Fruit fly (Drosophila melanogaster) whole organism, embryonic: ENCODE measurements around the gene CG31176.
A peak's percentile ranks its signal among the peaks of the same experiment; 100 is the strongest.

Experiments used
- Adf1 ChIP-seq: fragments of 200-800 bp; sonication (Bioruptor generic); IDR thresholded peaks from 2 replicates; pipeline ENCODE4 v1.3.6; 2022; ENCODE audit warnings: missing biosample characterization, missing genetic modification characterization
- B-H1 ChIP-seq: fragments of 200-800 bp; sonication (Bioruptor generic); IDR thresholded peaks from 3 replicates; pipeline ENCODE4 v1.3.6; 2022; ENCODE audit warnings: missing biosample characterization, missing genetic modification characterization
- Bgb ChIP-seq: fragments of 200-800 bp; sonication (Bioruptor generic); IDR thresholded peaks from 2 replicates; pipeline ENCODE4 v1.3.6; 2022; ENCODE audit warnings: missing biosample characterization, missing genetic modification characterization; ENCODE audit not compliant: partially characterized antibody
- CG10274 ChIP-seq: fragments of 200-800 bp; sonication (Bioruptor generic); optimal IDR thresholded peaks from 3 replicates; lab custom pipeline; 2017; ENCODE audit warnings: missing biosample characterization, mild to moderate bottlenecking, missing genetic modification characterization
- CG11093 ChIP-seq: fragments of 200-800 bp; sonication (Bioruptor generic); IDR thresholded peaks from 3 replicates; pipeline ENCODE4 v1.3.6; 2022; ENCODE audit warnings: missing biosample characterization, missing genetic modification characterization
- CG14667 ChIP-seq: fragments of 200-800 bp; sonication (Bioruptor generic); IDR thresholded peaks from 2 replicates; pipeline ENCODE4 v1.3.6; 2022; ENCODE audit warnings: missing biosample characterization, missing genetic modification characterization
- CG16779 ChIP-seq: fragments of 200-800 bp; sonication (Bioruptor generic); IDR thresholded peaks from 2 replicates; pipeline ENCODE4 v1.3.6; 2022; ENCODE audit warnings: missing biosample characterization, missing genetic modification characterization
- CG16815 ChIP-seq: fragments of 200-800 bp; sonication (Bioruptor generic); optimal IDR thresholded peaks from 3 replicates; lab custom pipeline; 2017; ENCODE audit warnings: missing biosample characterization, mild to moderate bottlenecking, missing genetic modification characterization
- CG16863 ChIP-seq: fragments of 200-800 bp; sonication (Bioruptor generic); optimal IDR thresholded peaks from 3 replicates; lab custom pipeline; 2016; ENCODE audit warnings: missing biosample characterization, missing genetic modification characterization
- CG17186 ChIP-seq: fragments of 200-800 bp; sonication (Bioruptor generic); optimal IDR thresholded peaks from 3 replicates; lab custom pipeline; 2017; ENCODE audit warnings: missing biosample characterization, missing genetic modification reagents, missing genetic modification characterization
- CG17328 ChIP-seq: fragments of 200-800 bp; sonication (Bioruptor generic); IDR thresholded peaks from 2 replicates; pipeline ENCODE4 v1.3.6; 2022; ENCODE audit warnings: missing biosample characterization, missing genetic modification characterization
- CG17829 ChIP-seq: fragments of 200-800 bp; optimal IDR thresholded peaks from 2 replicates; lab custom pipeline; 2019; ENCODE audit warnings: missing biosample characterization, mild to moderate bottlenecking, missing genetic modification characterization, moderate library complexity
- CG30403 ChIP-seq: fragments of 200-800 bp; sonication (Bioruptor generic); optimal IDR thresholded peaks from 3 replicates; lab custom pipeline; 2016; ENCODE audit warnings: missing biosample characterization, missing genetic modification characterization
- CG30431 ChIP-seq: fragments of 200-800 bp; sonication (Bioruptor generic); optimal IDR thresholded peaks from 2 replicates; lab custom pipeline; 2017; ENCODE audit warnings: missing biosample characterization, missing genetic modification characterization
- CG3065 ChIP-seq: fragments of 200-800 bp; sonication (Bioruptor generic); optimal IDR thresholded peaks from 2 replicates; lab custom pipeline; 2016; ENCODE audit warnings: missing biosample characterization, missing genetic modification characterization
- CG31365 ChIP-seq: fragments of 200-800 bp; sonication (Bioruptor generic); optimal IDR thresholded peaks from 2 replicates; lab custom pipeline; 2018; ENCODE audit warnings: missing biosample characterization, mild to moderate bottlenecking, missing genetic modification characterization
- CG33557 ChIP-seq: fragments of 200-800 bp; sonication (Bioruptor generic); optimal IDR thresholded peaks from 2 replicates; lab custom pipeline; 2019; ENCODE audit warnings: missing biosample characterization, mild to moderate bottlenecking, missing genetic modification characterization, moderate library complexity
- CG3407 ChIP-seq: fragments of 200-800 bp; sonication (Bioruptor generic); optimal IDR thresholded peaks from 2 replicates; lab custom pipeline; 2018; ENCODE audit warnings: missing biosample characterization, mild to moderate bottlenecking, missing genetic modification characterization
- CG34422 ChIP-seq: fragments of 200-800 bp; sonication (Bioruptor generic); IDR thresholded peaks from 3 replicates; pipeline ENCODE4 v1.3.6; 2022; ENCODE audit warnings: missing biosample characterization, missing genetic modification characterization
- CG3995 ChIP-seq: fragments of 200-800 bp; sonication (Bioruptor generic); optimal IDR thresholded peaks from 3 replicates; lab custom pipeline; 2016; ENCODE audit warnings: missing biosample characterization, missing genetic modification characterization
- CG5180 ChIP-seq: fragments of 200-800 bp; sonication (Bioruptor generic); optimal IDR thresholded peaks from 3 replicates; lab custom pipeline; 2017; ENCODE audit warnings: missing biosample characterization, missing genetic modification characterization, mild to moderate bottlenecking, moderate library complexity, missing genetic modification reagents
- CG8089 ChIP-seq: fragments of 200-800 bp; sonication (Bioruptor generic); optimal IDR thresholded peaks from 3 replicates; lab custom pipeline; 2016; ENCODE audit warnings: missing biosample characterization, missing genetic modification characterization
- CG8388 ChIP-seq: fragments of 200-800 bp; sonication (Bioruptor generic); optimal IDR thresholded peaks from 2 replicates; lab custom pipeline; 2019; ENCODE audit warnings: missing biosample characterization, mild to moderate bottlenecking, missing genetic modification characterization, moderate library complexity
- CG9932 ChIP-seq: fragments of 200-800 bp; sonication (Bioruptor generic); IDR thresholded peaks from 2 replicates; pipeline ENCODE4 v1.3.6; 2022; ENCODE audit warnings: missing biosample characterization, missing genetic modification characterization
- Drgx ChIP-seq: fragments of 200-800 bp; sonication (Bioruptor generic); IDR thresholded peaks from 2 replicates; pipeline ENCODE4 v1.3.6; 2022; ENCODE audit warnings: missing biosample characterization, missing genetic modification characterization
- Ets97D ChIP-seq: fragments of 200-800 bp; sonication (Bioruptor generic); optimal IDR thresholded peaks from 3 replicates; lab custom pipeline; 2016; ENCODE audit warnings: missing biosample characterization, missing genetic modification characterization
- NC2α ChIP-seq: fragments of 200-800 bp; sonication (Bioruptor generic); optimal IDR thresholded peaks from 2 replicates; lab custom pipeline; 2016; ENCODE audit warnings: missing biosample characterization, missing genetic modification characterization
- Poxn ChIP-seq: fragments of 200-800 bp; sonication (Bioruptor generic); IDR thresholded peaks from 2 replicates; pipeline ENCODE4 v1.3.6; 2022; ENCODE audit warnings: missing biosample characterization, missing genetic modification characterization
- Rfx ChIP-seq: fragments of 200-800 bp; sonication (Bioruptor generic); IDR thresholded peaks from 2 replicates; pipeline ENCODE4 v1.3.6; 2022; ENCODE audit warnings: missing biosample characterization, missing genetic modification characterization
- Rx ChIP-seq: fragments of 200-800 bp; sonication (Bioruptor generic); IDR thresholded peaks from 2 replicates; pipeline ENCODE4 v1.3.6; 2022; ENCODE audit warnings: missing biosample characterization, missing genetic modification characterization
- Scr ChIP-seq: fragments of 200-800 bp; sonication (Bioruptor generic); IDR thresholded peaks from 2 replicates; pipeline ENCODE4 v1.3.6; 2022; ENCODE audit warnings: missing biosample characterization, missing genetic modification characterization; ENCODE audit not compliant: partially characterized antibody
- TFAM ChIP-seq: fragments of 200-800 bp; sonication (Bioruptor generic); optimal IDR thresholded peaks from 2 replicates; lab custom pipeline; 2017; ENCODE audit warnings: missing biosample characterization, missing genetic modification characterization, inconsistent platforms
- Tbp ChIP-seq: fragments of >200 bp; optimal IDR thresholded peaks from 2 replicates; lab custom pipeline; 2018; ENCODE audit warnings: missing biosample characterization, missing genetic modification characterization
- cg ChIP-seq: fragments of 200-800 bp; sonication (Bioruptor generic); optimal IDR thresholded peaks from 3 replicates; lab custom pipeline; 2019; ENCODE audit warnings: missing biosample characterization, mild to moderate bottlenecking, missing genetic modification characterization, moderate library complexity
- danr ChIP-seq: fragments of 200-800 bp; sonication (Bioruptor generic); IDR thresholded peaks from 2 replicates; pipeline ENCODE4 v1.3.6; 2022; ENCODE audit warnings: missing biosample characterization, missing genetic modification characterization
- dpn ChIP-seq, 2 experiments: fragments of 200-800 bp; sonication (Bioruptor generic); optimal IDR thresholded peaks; 3 replicates each; lab custom pipeline; 2016; ENCODE audit warnings: missing biosample characterization in 2 of 2, missing genetic modification characterization in 2 of 2
- en ChIP-seq: fragments of 200-800 bp; sonication (Bioruptor generic); optimal IDR thresholded peaks from 2 replicates; lab custom pipeline; 2016; ENCODE audit warnings: missing biosample characterization, missing genetic modification characterization
- exex ChIP-seq: fragments of 200-800 bp; sonication (Bioruptor generic); optimal IDR thresholded peaks from 4 replicates; lab custom pipeline; 2018; ENCODE audit warnings: missing biosample characterization, mild to moderate bottlenecking, missing genetic modification characterization, moderate library complexity
- fru ChIP-seq: fragments of >200 bp; optimal IDR thresholded peaks from 2 replicates; lab custom pipeline; 2017
- fu2 ChIP-seq: fragments of 200-800 bp; sonication (Bioruptor generic); optimal IDR thresholded peaks from 2 replicates; lab custom pipeline; 2016; ENCODE audit warnings: missing biosample characterization, missing genetic modification characterization
- grau ChIP-seq: fragments of 200-800 bp; optimal IDR thresholded peaks from 3 replicates; lab custom pipeline; 2019; ENCODE audit warnings: missing biosample characterization, mild to moderate bottlenecking, missing genetic modification characterization, moderate library complexity
- ind ChIP-seq: fragments of 200-800 bp; sonication (Bioruptor generic); optimal IDR thresholded peaks from 3 replicates; lab custom pipeline; 2016; ENCODE audit warnings: missing biosample characterization, missing genetic modification characterization
- jumu ChIP-seq: fragments of 200-800 bp; sonication (Bioruptor generic); optimal IDR thresholded peaks from 3 replicates; lab custom pipeline; 2016; ENCODE audit warnings: missing biosample characterization, missing genetic modification characterization
- klu ChIP-seq: fragments of 200-800 bp; sonication (Bioruptor generic); IDR thresholded peaks from 2 replicates; pipeline ENCODE4 v1.3.6; 2022; ENCODE audit warnings: missing biosample characterization, missing genetic modification characterization
- lab ChIP-seq: fragments of 200-800 bp; sonication (Bioruptor generic); optimal IDR thresholded peaks from 3 replicates; lab custom pipeline; 2017; ENCODE audit warnings: missing biosample characterization, missing genetic modification characterization, mild to moderate bottlenecking, moderate library complexity, missing genetic modification reagents
- onecut ChIP-seq: fragments of 200-800 bp; sonication (Bioruptor generic); IDR thresholded peaks from 2 replicates; pipeline ENCODE4 v1.3.6; 2022; ENCODE audit warnings: missing biosample characterization, missing genetic modification characterization
- pnt ChIP-seq: fragments of 200-800 bp; sonication (Bioruptor generic); optimal IDR thresholded peaks from 3 replicates; lab custom pipeline; 2016; ENCODE audit warnings: missing biosample characterization, missing genetic modification characterization
- row ChIP-seq: fragments of 200-800 bp; sonication (Bioruptor generic); IDR thresholded peaks from 3 replicates; pipeline ENCODE4 v1.3.6; 2022; ENCODE audit warnings: missing biosample characterization, missing genetic modification characterization
- run ChIP-seq: fragments of 200-800 bp; sonication (Bioruptor generic); optimal IDR thresholded peaks from 3 replicates; lab custom pipeline; 2018; ENCODE audit warnings: missing biosample characterization, mild to moderate bottlenecking, missing genetic modification characterization
- sc ChIP-seq, 3 experiments: fragments of >200 bp in 2 of 3; fragments of 200-800 bp in 1 of 3; sonication (Bioruptor generic) in 1 of 3; optimal IDR thresholded peaks; 2 replicates in 2 of 3; 3 replicates in 1 of 3; lab custom pipeline; 2017; ENCODE audit warnings: mild to moderate bottlenecking in 1 of 3, missing biosample characterization in 1 of 3, missing genetic modification characterization in 1 of 3, missing genetic modification reagents in 1 of 3
- tio ChIP-seq: fragments of 200-800 bp; sonication (Bioruptor generic); optimal IDR thresholded peaks from 2 replicates; lab custom pipeline; 2017; ENCODE audit warnings: missing biosample characterization, missing genetic modification characterization, inconsistent platforms
- yki ChIP-seq: fragments of >200 bp; optimal IDR thresholded peaks from 3 replicates; lab custom pipeline; 2018

CG31176 gene

DNA sequence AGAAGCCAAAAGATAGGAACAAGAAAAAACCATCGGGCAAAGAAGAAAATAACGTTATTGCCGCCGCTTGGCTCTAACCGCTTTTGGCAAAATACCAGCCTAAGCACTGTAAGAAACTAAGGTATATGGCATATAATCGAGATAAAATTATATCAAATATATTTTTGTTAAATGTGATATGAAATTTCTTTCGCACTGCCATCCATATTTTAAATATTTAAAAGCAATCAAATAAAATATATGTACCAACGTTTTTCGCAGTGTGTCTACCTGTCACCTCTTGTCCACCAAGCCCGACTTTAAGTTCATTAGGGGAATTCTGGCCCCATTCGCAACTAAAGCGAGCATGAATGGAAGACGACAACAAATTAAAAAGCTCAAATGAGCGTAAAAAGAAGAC is 91.7 kb downstream of the CG31176 start (continued):
- TF ChIP-seq CG3995: peak; percentile 38
- no peak for TF ChIP-seq CG33557 (GFP tag; lab: Kevin White, UChicago)
- TF ChIP-seq fru: no peak
- TF ChIP-seq CG17328 (GFP tag; lab: Robert Waterston, UW): 0 out of 2 replicates have a peak, but pooled peaks have one; percentile 55
- peak; percentile 52; the same call in 2 of the 3 replicates for TF ChIP-seq B-H1 (GFP tag; lab: Robert Waterston, UW)
- no peak for TF ChIP-seq fu2 (GFP tag; lab: Kevin White, UChicago)
- no peak for TF ChIP-seq NC2α
- peak; percentile 57 for TF ChIP-seq klu (GFP tag; lab: Robert Waterston, UW)
- TF ChIP-seq CG8388 (GFP tag; lab: Kevin White, UChicago): peak; percentile 68
- peak; percentile 82 for TF ChIP-seq lab
- peak; percentile 16; the same call in 1 of the 2 replicates for TF ChIP-seq Poxn (GFP tag; lab: Robert Waterston, UW)
- peak; percentile 83 for TF ChIP-seq Drgx
- peak; percentile 17 for TF ChIP-seq CG30431 (GFP tag; lab: Kevin White, UChicago)
- TF ChIP-seq jumu (GFP tag; lab: Kevin White, UChicago): no peak
- TF ChIP-seq TFAM: peak; percentile 5
- TF ChIP-seq CG16779 (GFP tag; lab: Robert Waterston, UW): no peak
- TF ChIP-seq sc (optimal IDR thresholded peaks at IDR 0.05; lab: Kevin White, UChicago): no peak
- TF ChIP-seq sc (GFP tag; optimal IDR thresholded peaks at IDR 0.05; lab: Kevin White, UChicago): no peak
- no peak for TF ChIP-seq CG14667
- TF ChIP-seq CG5180: peak; percentile 9
- no peak for TF ChIP-seq exex (tag; lab: Kevin White, UChicago)
- no peak for TF ChIP-seq Bgb
- TF ChIP-seq CG3065 (GFP tag; lab: Kevin White, UChicago): no peak
- TF ChIP-seq CG17829: peak; percentile 70
- TF ChIP-seq CG34422 (GFP tag; lab: Robert Waterston, UW): peak; percentile 64; the same call in 2 of the 3 replicates
- no peak for TF ChIP-seq yki (lab: Kevin White, UChicago)
- peak; percentile 31 for TF ChIP-seq run (tag; lab: Kevin White, UChicago)
- 0 out of 3 replicates have a peak, but pooled peaks have one; percentile 37 for TF ChIP-seq CG11093 (GFP tag; lab: Robert Waterston, UW)
- TF ChIP-seq pnt (GFP tag; lab: Kevin White, UChicago): no peak
- peak; percentile 82 for TF ChIP-seq CG30403 (GFP tag; lab: Kevin White, UChicago)
- TF ChIP-seq CG31365 (tag; lab: Kevin White, UChicago): no peak
- TF ChIP-seq onecut (GFP tag; lab: Robert Waterston, UW): no peak; the same call in 1 of the 2 replicates
- TF ChIP-seq en (GFP tag; lab: Kevin White, UChicago): peak; percentile 16
- TF ChIP-seq CG3407: peak; percentile 28
- TF ChIP-seq row (GFP tag; lab: Robert Waterston, UW): peak; percentile 82
- TF ChIP-seq tio (GFP tag; lab: Kevin White, UChicago): peak; percentile 65
- TF ChIP-seq CG9932 (GFP tag; lab: Robert Waterston, UW): peak; percentile 73
- no peak for TF ChIP-seq danr
- no peak for TF ChIP-seq Scr
- TF ChIP-seq Rfx (GFP tag; lab: Robert Waterston, UW): peak; percentile 85
- TF ChIP-seq Tbp (GFP tag; lab: Kevin White, UChicago): no peak
- peak; percentile 34; the same call in 1 of the 2 replicates for TF ChIP-seq Adf1
- no peak for TF ChIP-seq Ets97D (GFP tag; lab: Kevin White, UChicago)
- no peak for TF ChIP-seq cg (GFP tag; lab: Kevin White, UChicago)
- TF ChIP-seq CG17186: no peak
- peak; percentile 37 for TF ChIP-seq CG16815 (GFP tag; lab: Kevin White, UChicago)
- TF ChIP-seq ind (GFP tag; lab: Kevin White, UChicago): peak; percentile 70
- peak; percentile 71 for TF ChIP-seq grau (tag; lab: Kevin White, UChicago)
- peak; percentile 24 to 68 for TF ChIP-seq dpn (GFP tag; optimal IDR thresholded peaks at IDR 0.05; lab: Kevin White, UChicago)
- TF ChIP-seq CG16863 (GFP tag; lab: Kevin White, UChicago): no peak
- peak; percentile 46 for TF ChIP-seq CG10274 (GFP tag; lab: Kevin White, UChicago)
- TF ChIP-seq CG8089: no peak
- TF ChIP-seq Rx (GFP tag; lab: Robert Waterston, UW): no peak
